Worm (Caenorhabditis elegans) whole organism, early embryonic: ENCODE measurements around the gene ZK512.1.

Experiments used
- B0310.2 ChIP-seq: sonication (generic microtip); optimal IDR thresholded peaks from 2 replicates; lab custom pipeline; 2016; ENCODE audit warnings: mild to moderate bottlenecking, missing genetic modification characterization, missing compliant biosample characterization
- F13C5.2 ChIP-seq: sonication (generic microtip); optimal IDR thresholded peaks from 2 replicates; lab custom pipeline; 2017; ENCODE audit warnings: mild to moderate bottlenecking, missing genetic modification characterization, inconsistent platforms, missing compliant biosample characterization
- aly-1 ChIP-seq: sonication (generic microtip); optimal IDR thresholded peaks from 2 replicates; lab custom pipeline; 2016; ENCODE audit warnings: missing genetic modification characterization, missing compliant biosample characterization
- ama-1 ChIP-seq: fragments of 150-350 bp; optimal IDR thresholded peaks from 2 replicates; lab custom pipeline; 2014
- ceh-13 ChIP-seq: fragments of 200-800 bp; sonication (Bioruptor generic); optimal IDR thresholded peaks from 2 replicates; lab custom pipeline; 2018; ENCODE audit warnings: mild to moderate bottlenecking, missing genetic modification characterization, missing compliant biosample characterization
- ceh-36 ChIP-seq: sonication (generic microtip); optimal IDR thresholded peaks from 2 replicates; lab custom pipeline; 2016; ENCODE audit warnings: missing genetic modification characterization, inconsistent platforms, missing compliant biosample characterization
- ets-7 ChIP-seq: sonication (generic microtip); optimal IDR thresholded peaks from 2 replicates; lab custom pipeline; 2016; ENCODE audit warnings: missing genotype, missing genetic modification characterization, missing compliant biosample characterization
- flt-1 ChIP-seq: fragments of 200-800 bp; sonication (Bioruptor generic); IDR thresholded peaks from 2 replicates; pipeline ENCODE4 v1.3.6; 2022; ENCODE audit warnings: missing genetic modification characterization, missing compliant biosample characterization
- hmbx-1 ChIP-seq: sonication (generic microtip); optimal IDR thresholded peaks from 2 replicates; lab custom pipeline; 2016; ENCODE audit warnings: mild to moderate bottlenecking, missing genetic modification characterization, missing compliant biosample characterization
- hmg-4 ChIP-seq: fragments of 200-800 bp; sonication (Bioruptor generic); optimal IDR thresholded peaks from 2 replicates; lab custom pipeline; 2018; ENCODE audit warnings: mild to moderate bottlenecking, missing genetic modification characterization, missing compliant biosample characterization
- hnd-1 ChIP-seq: sonication (generic microtip); optimal IDR thresholded peaks from 2 replicates; lab custom pipeline; 2016; ENCODE audit warnings: missing genetic modification characterization, missing compliant biosample characterization
- pes-1 ChIP-seq: fragments of 200-800 bp; sonication (Bioruptor generic); IDR thresholded peaks from 2 replicates; pipeline ENCODE4 v1.3.6; 2022; ENCODE audit warnings: missing genetic modification reagents, missing genetic modification characterization, missing compliant biosample characterization
- scrt-1 ChIP-seq: fragments of 200-800 bp; sonication (Bioruptor generic); IDR thresholded peaks from 2 replicates; pipeline ENCODE4 v1.3.6; 2022; ENCODE audit warnings: missing genetic modification characterization, missing compliant biosample characterization
- sea-1 ChIP-seq: fragments of 200-800 bp; sonication (Bioruptor generic); conservative IDR thresholded peaks from 2 replicates; pipeline ENCODE4 v1.3.6; 2022; ENCODE audit warnings: missing genetic modification characterization, missing compliant biosample characterization
- tbx-11 ChIP-seq: fragments of 200-800 bp; sonication (Bioruptor generic); IDR thresholded peaks from 2 replicates; pipeline ENCODE4 v1.3.6; 2022; ENCODE audit warnings: missing genetic modification characterization, missing compliant biosample characterization
- tbx-37 ChIP-seq: fragments of 200-800 bp; sonication (Bioruptor generic); conservative IDR thresholded peaks from 2 replicates; pipeline ENCODE4 v1.3.6; 2022; ENCODE audit warnings: missing genetic modification reagents, missing genetic modification characterization, missing compliant biosample characterization
- tra-4 ChIP-seq: sonication (generic microtip); optimal IDR thresholded peaks from 2 replicates; lab custom pipeline; 2017; ENCODE audit warnings: missing genetic modification characterization, missing compliant biosample characterization

Gene ZK512.1

ce11 chrIII:9081763-9082162 is 33.0 kb upstream of the ZK512.1 start, which contains the start of gene far-2:
TSS of gene far-2 (plus strand) at chrIII:9081828.
- TF ChIP-seq hmbx-1 (no peak), ama-1 (lab: Kevin White, UChicago) (no peak), hmg-4 (no peak), ets-7 (no peak)

ce11 chrIII:9083118-9083517 is 31.6 kb upstream of the ZK512.1 start:
- TF ChIP-seq ets-7 (no peak), sea-1 (GFP tag; lab: Robert Waterston, UW) (no peak), B0310.2 (tag; lab: Kevin White, UChicago) (no peak), F13C5.2 (tag; lab: Kevin White, UChicago) (no peak), tra-4 (tag; lab: Kevin White, UChicago) (no peak), scrt-1 (GFP tag; lab: Robert Waterston, UW) (no peak), ceh-36 (no peak), hmbx-1 (no peak), ama-1 (lab: Kevin White, UChicago) (no peak), ceh-13 (no peak), aly-1 (no peak), tbx-37 (GFP tag; lab: Robert Waterston, UW) (no peak)

ce11 chrIII:9084329-9084728 is 30.4 kb upstream of the ZK512.1 start:
- TF ChIP-seq hmg-4 (no peak), ceh-13 (no peak), pes-1 (GFP tag; lab: Robert Waterston, UW) (no peak), tbx-37 (GFP tag; lab: Robert Waterston, UW) (no peak), ceh-36 (no peak), ets-7 (no peak), hnd-1 (tag; lab: Kevin White, UChicago) (no peak), tra-4 (tag; lab: Kevin White, UChicago) (no peak), flt-1 (GFP tag; lab: Robert Waterston, UW) (no peak), ama-1 (lab: Kevin White, UChicago) (no peak), B0310.2 (tag; lab: Kevin White, UChicago) (no peak), aly-1 (no peak), hmbx-1 (no peak), sea-1 (GFP tag; lab: Robert Waterston, UW) (no peak), scrt-1 (GFP tag; lab: Robert Waterston, UW) (no peak), tbx-11 (GFP tag; lab: Robert Waterston, UW) (no peak), F13C5.2 (tag; lab: Kevin White, UChicago) (no peak)

ce11 chrIII:9089325-9089823 is 25.4 kb upstream of the ZK512.1 start, which contains the start of the genes mccc-2 and mrpl-44:
TSS of gene mccc-2 (minus strand) at chrIII:9089375.
TSS of gene mrpl-44 (minus strand) at chrIII:9089375.
- TF ChIP-seq ets-7 (no peak), F13C5.2 (tag; lab: Kevin White, UChicago) (peak; percentile 16)

- no peak for TF ChIP-seq tbx-11 (GFP tag; lab: Robert Waterston, UW)
- no peak for TF ChIP-seq flt-1 (GFP tag; lab: Robert Waterston, UW)
- no peak for TF ChIP-seq scrt-1 (GFP tag; lab: Robert Waterston, UW)
- TF ChIP-seq ceh-36, result no peak
- TF ChIP-seq hnd-1 (tag; lab: Kevin White, UChicago), result no peak
- TF ChIP-seq hmbx-1, result no peak
- TF ChIP-seq hmg-4, result no peak
- TF ChIP-seq tbx-37 (GFP tag; lab: Robert Waterston, UW), result no peak
- TF ChIP-seq ceh-13, result no peak
- TF ChIP-seq B0310.2 (tag; lab: Kevin White, UChicago), result no peak
- no peak for TF ChIP-seq tra-4 (tag; lab: Kevin White, UChicago)
- TF ChIP-seq pes-1 (GFP tag; lab: Robert Waterston, UW), result no peak
- TF ChIP-seq ets-7, result no peak
- TF ChIP-seq aly-1, result no peak
Observed at ce11 chrIII:9091392-9092291, 23.1 kb upstream of the ZK512.1 start, which contains the start of gene glp-1. TSS of gene glp-1 (plus strand) at chrIII:9092241.

- TF ChIP-seq ceh-36 (no peak), scrt-1 (GFP tag; lab: Robert Waterston, UW) (no peak)
Observed at ce11 chrIII:9101212-9101611, 13.5 kb upstream of the ZK512.1 start, which contains the start of gene ZK507.1. TSS of gene ZK507.1 (minus strand) at chrIII:9101312.

- TF ChIP-seq hmbx-1, result no peak
- no peak for TF ChIP-seq hmg-4
- TF ChIP-seq tbx-11 (GFP tag; lab: Robert Waterston, UW), result no peak
- no peak for TF ChIP-seq ceh-13
- TF ChIP-seq ets-7, result no peak
- no peak for TF ChIP-seq flt-1 (GFP tag; lab: Robert Waterston, UW)
- no peak for TF ChIP-seq ceh-36
Observed at ce11 chrIII:9103643-9104042, 11.1 kb upstream of the ZK512.1 start, which contains the start of gene dos-1. TSS of gene dos-1 (plus strand) at chrIII:9103943.

ce11 chrIII:9104060-9104459 is 10.7 kb upstream of the ZK512.1 start:
- TF ChIP-seq F13C5.2 (tag; lab: Kevin White, UChicago) (peak; percentile 18), scrt-1 (GFP tag; lab: Robert Waterston, UW) (peak; percentile 87), tbx-11 (GFP tag; lab: Robert Waterston, UW) (peak; percentile 77), hmbx-1 (peak; percentile 20), hnd-1 (tag; lab: Kevin White, UChicago) (peak; percentile 77), aly-1 (no peak), hmg-4 (peak; percentile 80), ama-1 (lab: Kevin White, UChicago) (no peak), ceh-13 (peak; percentile 75), ceh-36 (peak; percentile 74), ets-7 (peak; percentile 27), pes-1 (GFP tag; lab: Robert Waterston, UW) (no peak), B0310.2 (tag; lab: Kevin White, UChicago) (peak; percentile 73), flt-1 (GFP tag; lab: Robert Waterston, UW) (peak; percentile 79), tra-4 (tag; lab: Kevin White, UChicago) (peak; percentile 37), sea-1 (GFP tag; lab: Robert Waterston, UW) (0 out of 2 replicates have a peak, but pooled peaks have one; percentile 37), tbx-37 (GFP tag; lab: Robert Waterston, UW) (peak; percentile 76)
